Fruit fly (Drosophila melanogaster) whole organism, embryonic: ENCODE data around the gene Dlip1.

Experiments
- Atf6 ChIP-seq: fragments of 200-800 bp; sonication (Bioruptor generic); IDR thresholded peaks from 2 replicates; pipeline ENCODE4 v1.3.6; 2022; ENCODE audit warnings: missing biosample characterization, missing genetic modification characterization
- B-H1 ChIP-seq: fragments of 200-800 bp; sonication (Bioruptor generic); IDR thresholded peaks from 3 replicates; pipeline ENCODE4 v1.3.6; 2022; ENCODE audit warnings: missing biosample characterization, missing genetic modification characterization
- Bdp1 ChIP-seq: fragments of 200-800 bp; sonication (Bioruptor generic); optimal IDR thresholded peaks from 3 replicates; lab custom pipeline; 2016; ENCODE audit warnings: missing biosample characterization, missing genetic modification characterization
- Bteb2 ChIP-seq: fragments of 200-800 bp; sonication (Bioruptor generic); optimal IDR thresholded peaks from 2 replicates; lab custom pipeline; 2016; ENCODE audit warnings: missing biosample characterization, missing genetic modification characterization
- CG10267 ChIP-seq: fragments of 200-800 bp; sonication (Bioruptor generic); optimal IDR thresholded peaks from 2 replicates; lab custom pipeline; 2018; ENCODE audit warnings: missing biosample characterization, mild to moderate bottlenecking, missing genetic modification characterization, moderate library complexity
- CG12769 ChIP-seq: fragments of 200-800 bp; sonication (Bioruptor generic); optimal IDR thresholded peaks from 2 replicates; lab custom pipeline; 2019; ENCODE audit warnings: missing biosample characterization, mild to moderate bottlenecking, missing genetic modification characterization, moderate library complexity
- CG15073 ChIP-seq: fragments of 200-800 bp; sonication (Bioruptor generic); optimal IDR thresholded peaks from 2 replicates; lab custom pipeline; 2016; ENCODE audit warnings: missing biosample characterization, missing genetic modification characterization
- CG16815 ChIP-seq: fragments of 200-800 bp; sonication (Bioruptor generic); optimal IDR thresholded peaks from 3 replicates; lab custom pipeline; 2017; ENCODE audit warnings: missing biosample characterization, mild to moderate bottlenecking, missing genetic modification characterization
- CG2129 ChIP-seq: fragments of 200-800 bp; sonication (Bioruptor generic); IDR thresholded peaks from 2 replicates; pipeline ENCODE4 v1.3.6; 2022; ENCODE audit warnings: missing biosample characterization, missing genetic modification characterization; ENCODE audit not compliant: partially characterized antibody
- CG3281 ChIP-seq: fragments of 200-800 bp; sonication (Bioruptor generic); optimal IDR thresholded peaks from 3 replicates; lab custom pipeline; 2017; ENCODE audit warnings: missing biosample characterization, mild to moderate bottlenecking, missing genetic modification characterization
- CG34422 ChIP-seq: fragments of 200-800 bp; sonication (Bioruptor generic); IDR thresholded peaks from 3 replicates; pipeline ENCODE4 v1.3.6; 2022; ENCODE audit warnings: missing biosample characterization, missing genetic modification characterization
- CG3847 ChIP-seq: fragments of 200-800 bp; sonication (Bioruptor generic); IDR thresholded peaks from 2 replicates; pipeline ENCODE4 v1.3.6; 2022; ENCODE audit warnings: missing biosample characterization, missing genetic modification characterization
- CG3995 ChIP-seq: fragments of 200-800 bp; sonication (Bioruptor generic); optimal IDR thresholded peaks from 3 replicates; lab custom pipeline; 2016; ENCODE audit warnings: missing biosample characterization, missing genetic modification characterization
- CG6689 ChIP-seq: fragments of 200-800 bp; sonication (Bioruptor generic); IDR thresholded peaks from 2 replicates; pipeline ENCODE4 v1.3.6; 2022; ENCODE audit warnings: missing biosample characterization, missing genetic modification characterization
- CG7357 ChIP-seq: fragments of 200-800 bp; sonication (Bioruptor generic); IDR thresholded peaks from 3 replicates; pipeline ENCODE4 v1.3.6; 2022; ENCODE audit warnings: missing biosample characterization, missing genetic modification characterization
- CkIIα-i1 ChIP-seq: fragments of 200-800 bp; sonication (Bioruptor generic); IDR thresholded peaks from 2 replicates; pipeline ENCODE4 v1.3.6; 2022; ENCODE audit warnings: missing biosample characterization, missing genetic modification characterization
- D19B ChIP-seq: fragments of 200-800 bp; sonication (Bioruptor generic); optimal IDR thresholded peaks from 2 replicates; lab custom pipeline; 2017; ENCODE audit warnings: missing biosample characterization, mild to moderate bottlenecking, missing genetic modification characterization
- Deaf1 ChIP-seq: fragments of 200-800 bp; optimal IDR thresholded peaks from 3 replicates; lab custom pipeline; 2019; ENCODE audit warnings: missing biosample characterization, mild to moderate bottlenecking, missing genetic modification characterization, moderate library complexity
- Doc3 ChIP-seq: fragments of 200-800 bp; sonication (Bioruptor generic); IDR thresholded peaks from 3 replicates; pipeline ENCODE4 v1.3.6; 2022; ENCODE audit warnings: missing biosample characterization, missing genetic modification characterization; ENCODE audit not compliant: partially characterized antibody
- Elba2 ChIP-seq: fragments of 200-800 bp; sonication (Bioruptor generic); optimal IDR thresholded peaks from 3 replicates; lab custom pipeline; 2016; ENCODE audit warnings: missing biosample characterization, missing genetic modification characterization
- Ets97D ChIP-seq: fragments of 200-800 bp; sonication (Bioruptor generic); optimal IDR thresholded peaks from 3 replicates; lab custom pipeline; 2016; ENCODE audit warnings: missing biosample characterization, missing genetic modification characterization
- HLH54F ChIP-seq: fragments of 200-800 bp; sonication (Bioruptor generic); optimal IDR thresholded peaks from 3 replicates; lab custom pipeline; 2016; ENCODE audit warnings: missing biosample characterization, missing genetic modification characterization
- HmgD ChIP-seq: fragments of 200-800 bp; sonication (Bioruptor generic); optimal IDR thresholded peaks from 3 replicates; lab custom pipeline; 2016; ENCODE audit warnings: missing biosample characterization, missing genetic modification characterization
- HmgZ ChIP-seq: fragments of 200-800 bp; sonication (Bioruptor generic); optimal IDR thresholded peaks from 2 replicates; lab custom pipeline; 2018; ENCODE audit warnings: missing biosample characterization, mild to moderate bottlenecking, missing genetic modification characterization
- Jarid2 ChIP-seq: fragments of 200-800 bp; sonication (Bioruptor generic); optimal IDR thresholded peaks from 3 replicates; lab custom pipeline; 2017; ENCODE audit warnings: mild to moderate bottlenecking, missing biosample characterization, missing genetic modification reagents, missing genetic modification characterization
- Lhr ChIP-seq: fragments of 200-800 bp; sonication (Bioruptor generic); optimal IDR thresholded peaks from 3 replicates; lab custom pipeline; 2017; ENCODE audit warnings: mild to moderate bottlenecking, missing biosample characterization, missing genetic modification reagents, missing genetic modification characterization
- NK7.1 ChIP-seq: fragments of 200-800 bp; sonication (Bioruptor generic); optimal IDR thresholded peaks from 3 replicates; lab custom pipeline; 2016; ENCODE audit warnings: missing biosample characterization, missing genetic modification characterization
- Nf-YC ChIP-seq: fragments of 200-800 bp; optimal IDR thresholded peaks from 3 replicates; lab custom pipeline; 2019; ENCODE audit warnings: missing biosample characterization, mild to moderate bottlenecking, missing genetic modification characterization, moderate library complexity
- Oaz ChIP-seq: fragments of 200-800 bp; sonication (Bioruptor generic); IDR thresholded peaks from 2 replicates; pipeline ENCODE4 v1.3.6; 2022; ENCODE audit warnings: missing biosample characterization, missing genetic modification characterization
- Scr ChIP-seq: fragments of 200-800 bp; sonication (Bioruptor generic); IDR thresholded peaks from 2 replicates; pipeline ENCODE4 v1.3.6; 2022; ENCODE audit warnings: missing biosample characterization, missing genetic modification characterization; ENCODE audit not compliant: partially characterized antibody
- Six4 ChIP-seq: fragments of 200-800 bp; sonication (Bioruptor generic); optimal IDR thresholded peaks from 2 replicates; lab custom pipeline; 2016; ENCODE audit warnings: missing biosample characterization, missing genetic modification characterization
- Spps ChIP-seq: fragments of 200-800 bp; sonication (Bioruptor generic); optimal IDR thresholded peaks from 2 replicates; lab custom pipeline; 2018; ENCODE audit warnings: missing biosample characterization, mild to moderate bottlenecking, missing genetic modification characterization
- Ssrp ChIP-seq: fragments of 200-800 bp; sonication (Bioruptor generic); optimal IDR thresholded peaks from 2 replicates; lab custom pipeline; 2018; ENCODE audit warnings: missing biosample characterization, mild to moderate bottlenecking, missing genetic modification characterization, moderate library complexity
- Stat92E ChIP-seq, 3 experiments: fragments of >200 bp in 2 of 3; fragments of 200-800 bp in 1 of 3; sonication (Bioruptor generic) in 1 of 3; optimal IDR thresholded peaks; 2 replicates each; lab custom pipeline; 2017 to 2019; ENCODE audit warnings: missing biosample characterization in 3 of 3, missing genetic modification characterization in 3 of 3, mild to moderate bottlenecking in 1 of 3, moderate library complexity in 1 of 3
- Taf1 ChIP-seq: fragments of 200-800 bp; sonication (Bioruptor generic); IDR thresholded peaks from 2 replicates; pipeline ENCODE4 v1.3.6; 2022; ENCODE audit warnings: missing biosample characterization, missing genetic modification characterization
- ab ChIP-seq: fragments of 200-800 bp; sonication (Bioruptor generic); optimal IDR thresholded peaks from 2 replicates; lab custom pipeline; 2016; ENCODE audit warnings: missing biosample characterization, missing genetic modification characterization
- aop ChIP-seq: fragments of 200-800 bp; sonication (Bioruptor generic); IDR thresholded peaks from 2 replicates; pipeline ENCODE4 v1.3.6; 2022; ENCODE audit warnings: missing biosample characterization, missing genetic modification characterization
- btn ChIP-seq: fragments of 200-800 bp; sonication (Bioruptor generic); optimal IDR thresholded peaks from 2 replicates; lab custom pipeline; 2016; ENCODE audit warnings: missing biosample characterization, missing genetic modification characterization
- dan ChIP-seq: fragments of 200-800 bp; sonication (Bioruptor generic); IDR thresholded peaks from 2 replicates; pipeline ENCODE4 v1.3.6; 2022; ENCODE audit warnings: missing biosample characterization, missing genetic modification characterization
- emc ChIP-seq: fragments of 200-800 bp; sonication (Bioruptor generic); optimal IDR thresholded peaks from 2 replicates; lab custom pipeline; 2016; ENCODE audit warnings: missing biosample characterization, missing genetic modification characterization
- en ChIP-seq: fragments of 200-800 bp; sonication (Bioruptor generic); optimal IDR thresholded peaks from 2 replicates; lab custom pipeline; 2016; ENCODE audit warnings: missing biosample characterization, missing genetic modification characterization
- eve ChIP-seq, 2 experiments: fragments of >200 bp; optimal IDR thresholded peaks; 2 replicates each; lab custom pipeline; 2017; ENCODE audit warnings: missing biosample characterization in 2 of 2, missing genetic modification characterization in 2 of 2
- gro ChIP-seq: fragments of 200-800 bp; sonication (Bioruptor generic); optimal IDR thresholded peaks from 2 replicates; lab custom pipeline; 2016; ENCODE audit warnings: missing biosample characterization, missing genetic modification characterization
- gt ChIP-seq: fragments of 200-800 bp; sonication (Bioruptor generic); IDR thresholded peaks from 2 replicates; pipeline ENCODE4 v1.3.6; 2022; ENCODE audit warnings: missing biosample characterization, missing genetic modification characterization
- org-1 ChIP-seq: fragments of 200-800 bp; sonication (Bioruptor generic); optimal IDR thresholded peaks from 2 replicates; lab custom pipeline; 2017; ENCODE audit warnings: missing biosample characterization, missing genetic modification characterization
- pfk ChIP-seq: fragments of 200-800 bp; sonication (Bioruptor generic); optimal IDR thresholded peaks from 2 replicates; lab custom pipeline; 2018; ENCODE audit warnings: missing biosample characterization, mild to moderate bottlenecking, missing genetic modification characterization, moderate library complexity
- pho ChIP-seq: fragments of 200-800 bp; sonication (Bioruptor generic); optimal IDR thresholded peaks from 2 replicates; lab custom pipeline; 2016; ENCODE audit warnings: missing biosample characterization, missing genetic modification characterization
- schlank ChIP-seq: fragments of 200-800 bp; sonication (Bioruptor generic); optimal IDR thresholded peaks from 2 replicates; lab custom pipeline; 2018; ENCODE audit warnings: missing biosample characterization, mild to moderate bottlenecking, missing genetic modification characterization
- sr ChIP-seq: fragments of 200-800 bp; sonication (Bioruptor generic); IDR thresholded peaks from 3 replicates; pipeline ENCODE4 v1.3.6; 2022; ENCODE audit warnings: missing biosample characterization, missing genetic modification characterization
- trh ChIP-seq: fragments of 200-800 bp; sonication (Bioruptor generic); optimal IDR thresholded peaks from 2 replicates; lab custom pipeline; 2016; ENCODE audit warnings: missing biosample characterization, missing genetic modification characterization
- unpg ChIP-seq: fragments of 200-800 bp; sonication (Bioruptor generic); optimal IDR thresholded peaks from 3 replicates; lab custom pipeline; 2018; ENCODE audit warnings: missing biosample characterization, mild to moderate bottlenecking, missing genetic modification characterization, moderate library complexity

Dlip1 gene

dm6 chrX:9119671-9120364 lies 38.6 kb upstream of the Dlip1 start:
- no peak for TF ChIP-seq Doc3 (GFP tag; lab: Robert Waterston, UW)
- peak; percentile 8 for TF ChIP-seq CG10267 (tag; lab: Kevin White, UChicago)
- TF ChIP-seq CG7357 (GFP tag; lab: Robert Waterston, UW): no peak
- TF ChIP-seq ab: no peak
- no peak for TF ChIP-seq Atf6 (GFP tag; lab: Robert Waterston, UW)
- no peak for TF ChIP-seq eve (GFP tag; optimal IDR thresholded peaks at IDR 0.05; lab: Kevin White, UChicago)
- no peak for TF ChIP-seq Jarid2 (GFP tag; lab: Kevin White, UChicago)
- no peak for TF ChIP-seq CG3995 (GFP tag; lab: Kevin White, UChicago)
- TF ChIP-seq aop (GFP tag; lab: Robert Waterston, UW): no peak
- no peak for TF ChIP-seq Taf1 (GFP tag; lab: Robert Waterston, UW)
- no peak for TF ChIP-seq gt (GFP tag; lab: Robert Waterston, UW)
- no peak for TF ChIP-seq Bdp1 (GFP tag; lab: Kevin White, UChicago)
- TF ChIP-seq unpg (GFP tag; lab: Kevin White, UChicago): no peak
- no peak for TF ChIP-seq trh (GFP tag; lab: Kevin White, UChicago)
- no peak for TF ChIP-seq Deaf1 (tag; lab: Kevin White, UChicago)
- TF ChIP-seq org-1 (GFP tag; lab: Kevin White, UChicago): peak; percentile 26
- TF ChIP-seq CG6689 (GFP tag; lab: Robert Waterston, UW): no peak
- TF ChIP-seq HLH54F: no peak
- TF ChIP-seq Six4 (GFP tag; lab: Kevin White, UChicago): no peak
- TF ChIP-seq CG15073: no peak
- TF ChIP-seq en: no peak
- TF ChIP-seq Spps (tag; lab: Kevin White, UChicago): no peak
- TF ChIP-seq sr (GFP tag; lab: Robert Waterston, UW): peak; percentile 58; the same call in 2 of the 3 replicates
- TF ChIP-seq CG16815 (GFP tag; lab: Kevin White, UChicago): peak; percentile 14
- TF ChIP-seq Ssrp (tag; lab: Kevin White, UChicago): peak; percentile 29
- TF ChIP-seq Stat92E (GFP tag; optimal IDR thresholded peaks at IDR 0.05; lab: Kevin White, UChicago): no peak
- no peak for TF ChIP-seq CG2129
- TF ChIP-seq emc (GFP tag; lab: Kevin White, UChicago): no peak
- no peak for TF ChIP-seq CG34422 (GFP tag; lab: Robert Waterston, UW)
- no peak for TF ChIP-seq NK7.1
- TF ChIP-seq Lhr: no peak
- TF ChIP-seq schlank (tag; lab: Kevin White, UChicago): no peak
- TF ChIP-seq CkIIα-i1 (GFP tag; lab: Robert Waterston, UW): no peak
- TF ChIP-seq Oaz (GFP tag; lab: Robert Waterston, UW): no peak
- no peak for TF ChIP-seq pho
- TF ChIP-seq Ets97D (GFP tag; lab: Kevin White, UChicago): no peak
- no peak for TF ChIP-seq HmgZ (tag; lab: Kevin White, UChicago)
- no peak for TF ChIP-seq pfk
- no peak for TF ChIP-seq btn
- no peak for TF ChIP-seq Nf-YC (tag; lab: Kevin White, UChicago)
- no peak for TF ChIP-seq Scr (GFP tag; lab: Robert Waterston, UW)
- TF ChIP-seq Elba2: no peak
- no peak for TF ChIP-seq Bteb2 (GFP tag; lab: Kevin White, UChicago)
- TF ChIP-seq dan: no peak
- TF ChIP-seq D19B (GFP tag; lab: Kevin White, UChicago): peak; percentile 7
- no peak for TF ChIP-seq CG3847 (GFP tag; lab: Robert Waterston, UW)
- TF ChIP-seq HmgD (GFP tag; lab: Kevin White, UChicago): no peak
- TF ChIP-seq CG12769 (tag; lab: Kevin White, UChicago): no peak
- no peak for TF ChIP-seq B-H1 (GFP tag; lab: Robert Waterston, UW)
- TF ChIP-seq CG3281: peak; percentile 33
- TF ChIP-seq gro (GFP tag; lab: Kevin White, UChicago): no peak
